Worm (Caenorhabditis elegans) whole organism, late embryonic: Measurements from ENCODE around the gene T08G2.2.

Experiments used
- ama-1 ChIP-seq: fragments of 150-350 bp; optimal IDR thresholded peaks from 2 replicates; lab custom pipeline; 2014
- ceh-19 ChIP-seq: fragments of 200-800 bp; sonication (Bioruptor generic); optimal IDR thresholded peaks from 2 replicates; lab custom pipeline; 2018; ENCODE audit warnings: mild to moderate bottlenecking, missing genetic modification characterization, missing compliant biosample characterization
- ceh-31 ChIP-seq: sonication (generic microtip); optimal IDR thresholded peaks from 2 replicates; lab custom pipeline; 2016; ENCODE audit warnings: missing genetic modification characterization, missing compliant biosample characterization
- ceh-34 ChIP-seq: sonication (generic microtip); optimal IDR thresholded peaks from 2 replicates; lab custom pipeline; 2016; ENCODE audit warnings: mild to moderate bottlenecking, missing genetic modification characterization, missing compliant biosample characterization
- elt-2 ChIP-seq: sonication (generic microtip); optimal IDR thresholded peaks from 2 replicates; lab custom pipeline; 2016; ENCODE audit warnings: missing genetic modification reagents, missing genetic modification characterization, missing compliant biosample characterization
- eyg-1 ChIP-seq: sonication (generic microtip); optimal IDR thresholded peaks from 2 replicates; lab custom pipeline; 2016; ENCODE audit warnings: missing genotype, missing genetic modification characterization, missing compliant biosample characterization
- fkh-10 ChIP-seq: fragments of 150-350 bp; optimal IDR thresholded peaks from 2 replicates; lab custom pipeline; 2014; ENCODE audit warnings: missing biosample characterization, missing genetic modification reagents, missing genetic modification characterization
- lin-11 ChIP-seq: fragments of 200-800 bp; sonication (Bioruptor generic); optimal IDR thresholded peaks from 2 replicates; lab custom pipeline; 2018; ENCODE audit warnings: mild to moderate bottlenecking, missing genetic modification characterization, missing compliant biosample characterization
- nhr-11 ChIP-seq: fragments of 150-350 bp; optimal IDR thresholded peaks from 2 replicates; lab custom pipeline; 2014; ENCODE audit warnings: missing biosample characterization, missing genetic modification characterization
- pha-4 ChIP-seq: fragments of 150-350 bp; optimal IDR thresholded peaks from 2 replicates; lab custom pipeline; 2018; ENCODE audit warnings: missing biosample characterization, missing genetic modification reagents, missing genetic modification characterization
- pqm-1 ChIP-seq: sonication (generic microtip); optimal IDR thresholded peaks from 2 replicates; lab custom pipeline; 2016; ENCODE audit warnings: missing genetic modification characterization, missing compliant biosample characterization
- rnt-1 ChIP-seq: sonication (generic microtip); optimal IDR thresholded peaks from 2 replicates; lab custom pipeline; 2016; ENCODE audit warnings: missing genetic modification characterization, missing compliant biosample characterization
- sdc-2 ChIP-seq: sonication (generic microtip); optimal IDR thresholded peaks from 2 replicates; lab custom pipeline; 2016; ENCODE audit warnings: missing genotype, missing genetic modification characterization, missing compliant biosample characterization
- unc-86 ChIP-seq: sonication (generic microtip); optimal IDR thresholded peaks from 2 replicates; lab custom pipeline; 2016; ENCODE audit warnings: missing genetic modification characterization, missing compliant biosample characterization

ce11 chrX:17227376-17227775, 18.2 kb upstream of the T08G2.2 start:
- no peak for TF ChIP-seq unc-86
- no peak for TF ChIP-seq fkh-10 (GFP tag; lab: Kevin White, UChicago)
- TF ChIP-seq ama-1 (lab: Kevin White, UChicago), result no peak
- no peak for TF ChIP-seq sdc-2 (tag; lab: Kevin White, UChicago)
- no peak for TF ChIP-seq eyg-1 (tag; lab: Kevin White, UChicago)
- no peak for TF ChIP-seq rnt-1
- TF ChIP-seq pqm-1, result no peak
- no peak for TF ChIP-seq ceh-34 (tag; lab: Kevin White, UChicago)
- no peak for TF ChIP-seq lin-11 (tag; lab: Kevin White, UChicago)
- TF ChIP-seq pha-4, result no peak
- TF ChIP-seq ceh-19 (GFP tag; lab: Kevin White, UChicago), result no peak
- no peak for TF ChIP-seq ceh-31
- no peak for TF ChIP-seq nhr-11 (tag; lab: Kevin White, UChicago)
- TF ChIP-seq elt-2 (tag; lab: Kevin White, UChicago), result no peak
